Fruit fly (Drosophila melanogaster) whole organism, adult: ENCODE results near the gene CG42781.

Experiments
- CG11617 ChIP-seq: fragments of 200-800 bp; sonication (Bioruptor generic); optimal IDR thresholded peaks from 2 replicates; lab custom pipeline; 2017; ENCODE audit warnings: mild to moderate bottlenecking, missing biosample characterization, missing genetic modification reagents, missing genetic modification characterization
- CG12768 ChIP-seq: fragments of 200-800 bp; sonication (Bioruptor generic); optimal IDR thresholded peaks from 2 replicates; lab custom pipeline; 2017; ENCODE audit warnings: missing biosample characterization, missing genetic modification characterization, mild to moderate bottlenecking, moderate library complexity, missing genetic modification reagents
- CG14711 ChIP-seq: fragments of 200-800 bp; sonication (Bioruptor generic); optimal IDR thresholded peaks from 2 replicates; lab custom pipeline; 2018; ENCODE audit warnings: missing biosample characterization, mild to moderate bottlenecking, missing genetic modification characterization, moderate library complexity
- CG1620 ChIP-seq: fragments of 200-800 bp; sonication (Bioruptor generic); optimal IDR thresholded peaks from 2 replicates; lab custom pipeline; 2016; ENCODE audit warnings: missing biosample characterization, missing genetic modification characterization
- CG33017 ChIP-seq: fragments of 200-800 bp; sonication (Bioruptor generic); optimal IDR thresholded peaks from 2 replicates; lab custom pipeline; 2018; ENCODE audit warnings: missing biosample characterization, mild to moderate bottlenecking, missing genetic modification characterization, moderate library complexity
- CG5204 ChIP-seq: fragments of 200-800 bp; sonication (Bioruptor generic); optimal IDR thresholded peaks from 2 replicates; lab custom pipeline; 2016; ENCODE audit warnings: missing biosample characterization, missing genetic modification characterization
- CG7101 ChIP-seq: fragments of 200-800 bp; sonication (Bioruptor generic); optimal IDR thresholded peaks from 2 replicates; lab custom pipeline; 2018; ENCODE audit warnings: missing biosample characterization, mild to moderate bottlenecking, missing genetic modification characterization, moderate library complexity
- Crg-1 ChIP-seq: fragments of 200-800 bp; sonication (Bioruptor generic); optimal IDR thresholded peaks from 2 replicates; lab custom pipeline; 2016; ENCODE audit warnings: missing biosample characterization, missing genetic modification characterization
- Hr96 ChIP-seq: fragments of 200-800 bp; sonication (Bioruptor generic); optimal IDR thresholded peaks from 2 replicates; lab custom pipeline; 2016; ENCODE audit warnings: missing biosample characterization, missing genetic modification characterization
- Mnt ChIP-seq: fragments of 200-800 bp; sonication (Bioruptor generic); optimal IDR thresholded peaks from 2 replicates; lab custom pipeline; 2016; ENCODE audit warnings: missing biosample characterization, mild to moderate bottlenecking, missing genetic modification characterization
- cic ChIP-seq: fragments of 200-800 bp; sonication (Bioruptor generic); optimal IDR thresholded peaks from 2 replicates; lab custom pipeline; 2017; ENCODE audit warnings: missing biosample characterization, mild to moderate bottlenecking, missing genetic modification characterization, moderate library complexity
- pad ChIP-seq: fragments of 200-800 bp; sonication (Bioruptor generic); optimal IDR thresholded peaks from 3 replicates; lab custom pipeline; 2017; ENCODE audit warnings: missing biosample characterization, missing genetic modification characterization, mild to moderate bottlenecking, moderate library complexity, missing genetic modification reagents
- tj ChIP-seq: fragments of 200-800 bp; sonication (Bioruptor generic); optimal IDR thresholded peaks from 3 replicates; lab custom pipeline; 2017; ENCODE audit warnings: missing biosample characterization, mild to moderate bottlenecking, missing genetic modification characterization, moderate library complexity

DNA sequence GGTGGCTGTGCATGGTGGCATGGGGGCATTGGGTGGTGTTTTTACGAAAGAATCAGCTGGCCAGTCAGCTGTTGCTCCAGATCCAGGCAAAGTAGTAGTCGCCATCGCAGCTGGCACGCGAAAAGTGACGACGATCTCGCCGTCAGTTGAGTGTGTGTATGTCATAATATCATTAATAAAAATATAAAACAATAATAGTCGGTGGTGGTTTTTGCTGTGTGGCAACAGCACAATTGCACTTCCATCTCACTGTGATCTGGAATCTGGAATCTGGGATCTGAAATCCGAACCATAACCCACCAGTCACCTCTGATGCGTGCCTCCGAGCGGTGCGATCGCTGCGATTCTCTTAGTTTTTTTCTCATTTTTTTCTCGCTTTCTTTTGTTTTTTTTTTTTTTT is 35.5 kb upstream of the CG42781 start, which contains the start of gene rumpel:
- TF ChIP-seq Mnt (GFP tag; lab: Kevin White, UChicago): no peak
- no peak for TF ChIP-seq CG1620 (GFP tag; lab: Kevin White, UChicago)
- no peak for TF ChIP-seq CG11617 (GFP tag; lab: Kevin White, UChicago)
- TF ChIP-seq CG14711 (tag; lab: Kevin White, UChicago): no peak
- TF ChIP-seq CG12768: no peak
- no peak for TF ChIP-seq cic (GFP tag; lab: Kevin White, UChicago)
- no peak for TF ChIP-seq CG7101 (tag; lab: Kevin White, UChicago)
- no peak for TF ChIP-seq tj (GFP tag; lab: Kevin White, UChicago)
- TF ChIP-seq Crg-1 (GFP tag; lab: Kevin White, UChicago): no peak
- TF ChIP-seq Hr96: no peak
- no peak for TF ChIP-seq pad (GFP tag; lab: Kevin White, UChicago)
- TF ChIP-seq CG5204 (GFP tag; lab: Kevin White, UChicago): no peak
- TF ChIP-seq CG33017 (tag; lab: Kevin White, UChicago): no peak
